Worm (Caenorhabditis elegans) whole organism, midembryonic: Measurements from ENCODE around the gene nlp-2.

Experiments used
- T22C8.4 ChIP-seq: fragments of 200-800 bp; sonication (Bioruptor generic); IDR thresholded peaks from 2 replicates; pipeline ENCODE4 v1.3.6; 2022; ENCODE audit warnings: missing genetic modification characterization, missing compliant biosample characterization
- cog-1 ChIP-seq: sonication (generic microtip); optimal IDR thresholded peaks from 2 replicates; lab custom pipeline; 2016; ENCODE audit warnings: missing genetic modification characterization, missing compliant biosample characterization
- flt-1 ChIP-seq: fragments of 200-800 bp; sonication (Bioruptor generic); IDR thresholded peaks from 2 replicates; pipeline ENCODE4 v1.3.6; 2022; ENCODE audit warnings: missing genetic modification characterization, missing compliant biosample characterization
- klf-2 ChIP-seq: fragments of 200-800 bp; sonication (Bioruptor generic); conservative IDR thresholded peaks from 2 replicates; pipeline ENCODE4 v1.3.6; 2022; ENCODE audit warnings: missing genetic modification reagents, missing genetic modification characterization, missing compliant biosample characterization
- med-1 ChIP-seq: sonication (generic microtip); optimal IDR thresholded peaks from 2 replicates; lab custom pipeline; 2017; ENCODE audit warnings: missing genetic modification characterization, mild to moderate bottlenecking, missing compliant biosample characterization, antibody characterized with exemption, missing genetic modification reagents; ENCODE audit not compliant: insufficient read depth
- ref-1 ChIP-seq: fragments of 200-800 bp; sonication (Bioruptor generic); conservative IDR thresholded peaks from 2 replicates; pipeline ENCODE4 v1.3.6; 2022; ENCODE audit warnings: missing genetic modification reagents, missing genetic modification characterization, missing compliant biosample characterization
- tab-1 ChIP-seq: fragments of 200-800 bp; sonication (Bioruptor generic); IDR thresholded peaks from 2 replicates; pipeline ENCODE4 v1.3.6; 2022; ENCODE audit warnings: missing genetic modification characterization, missing compliant biosample characterization
- ztf-23 ChIP-seq: fragments of 200-800 bp; sonication (Bioruptor generic); IDR thresholded peaks from 2 replicates; pipeline ENCODE4 v1.3.6; 2022; ENCODE audit warnings: missing genetic modification reagents, missing genetic modification characterization, missing compliant biosample characterization
- ztf-29 ChIP-seq: fragments of 200-800 bp; sonication (Bioruptor generic); IDR thresholded peaks from 2 replicates; pipeline ENCODE4 v1.3.6; 2022; ENCODE audit warnings: missing genetic modification reagents, missing genetic modification characterization, missing compliant biosample characterization

The nlp-2 gene

DNA sequence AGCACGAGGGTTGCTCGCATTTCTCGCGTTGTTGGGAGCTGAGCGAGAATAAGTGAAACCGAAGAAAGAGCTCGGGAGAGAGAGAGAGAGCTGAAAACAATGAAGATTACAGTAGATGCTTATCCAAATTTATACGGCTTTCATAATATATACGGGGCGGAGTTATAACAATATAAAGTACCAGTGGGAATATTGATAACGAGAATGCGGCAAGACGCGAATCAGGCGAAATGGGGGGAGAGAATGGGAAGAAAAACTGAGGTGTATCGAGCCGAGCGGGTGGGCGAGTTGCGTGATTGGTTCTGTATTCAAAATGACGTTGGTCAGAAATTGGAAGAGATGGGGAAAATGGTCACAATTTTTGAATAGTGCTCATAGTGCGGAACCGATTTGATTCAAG, at the start of gene nlp-2:
TSS of gene nlp-2 (minus strand) at position 101 of the 400 bp plus-strand sequence.
- TF ChIP-seq ref-1 (GFP tag; lab: Robert Waterston, UW) (no peak), med-1 (GFP tag; lab: Kevin White, UChicago) (no peak), ztf-23 (GFP tag; lab: Robert Waterston, UW) (no peak), tab-1 (GFP tag; lab: Robert Waterston, UW) (no peak), ztf-29 (GFP tag; lab: Robert Waterston, UW) (no peak), klf-2 (no peak), cog-1 (tag; lab: Kevin White, UChicago) (no peak)

DNA sequence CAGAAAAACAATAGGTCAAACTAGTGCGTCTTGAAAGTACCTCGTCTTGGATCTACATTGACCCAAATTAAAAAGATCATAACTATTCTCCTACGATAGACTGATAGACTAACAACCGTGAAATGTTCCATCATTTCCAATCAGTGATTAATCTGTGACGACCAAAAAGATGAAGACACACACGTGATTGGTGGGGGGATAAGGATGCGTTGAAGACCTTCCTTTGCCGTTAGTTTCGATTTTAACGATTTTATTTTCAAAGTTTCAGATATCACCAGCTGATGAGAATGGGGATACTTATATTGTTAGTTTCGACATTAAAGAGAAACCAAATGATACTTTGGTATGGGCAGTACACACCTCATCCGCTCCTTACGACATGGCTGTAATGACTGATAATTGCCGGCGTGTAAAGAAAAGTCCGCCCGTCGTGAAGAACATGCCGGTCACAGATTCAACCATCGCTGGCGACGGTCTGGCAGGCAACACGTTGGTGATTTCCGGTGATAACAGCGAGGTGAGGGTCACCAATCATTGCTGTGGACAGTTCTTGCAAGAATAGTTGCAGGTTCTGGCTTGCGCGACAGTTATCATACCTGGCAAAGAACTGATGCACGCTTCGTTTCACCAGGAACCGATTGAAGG, 42.5 kb upstream of the nlp-2 start:
- TF ChIP-seq cog-1 (tag; lab: Kevin White, UChicago) (no peak), flt-1 (GFP tag; lab: Robert Waterston, UW) (no peak)

DNA sequence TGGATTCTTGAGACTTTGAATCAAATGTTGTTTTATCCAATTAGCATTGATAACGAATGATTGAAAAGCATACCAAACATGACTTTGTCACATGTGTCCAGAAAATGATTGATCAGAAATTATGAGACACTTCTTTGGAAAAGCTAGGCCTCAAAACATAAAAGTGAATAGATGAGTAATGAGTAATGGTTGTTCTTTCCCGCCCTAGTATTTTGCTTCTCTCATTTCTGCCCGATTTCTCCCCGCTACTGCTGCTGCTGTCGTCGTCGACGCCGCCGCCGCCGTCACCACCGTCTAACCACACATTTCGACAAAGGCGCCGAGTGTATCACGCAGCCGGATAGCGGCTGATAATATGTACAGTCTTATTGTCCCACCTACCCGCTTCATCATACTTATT, 40.9 kb upstream of the nlp-2 start, which contains the start of gene F47G3.1:
TSS of gene F47G3.1 (plus strand) at position 301 of the 400 bp plus-strand sequence.
- TF ChIP-seq cog-1 (tag; lab: Kevin White, UChicago) (no peak), ztf-29 (GFP tag; lab: Robert Waterston, UW) (no peak), flt-1 (GFP tag; lab: Robert Waterston, UW) (no peak), T22C8.4 (no peak), ztf-23 (GFP tag; lab: Robert Waterston, UW) (no peak), tab-1 (GFP tag; lab: Robert Waterston, UW) (no peak), ref-1 (GFP tag; lab: Robert Waterston, UW) (no peak), klf-2 (no peak), med-1 (GFP tag; lab: Kevin White, UChicago) (no peak)

DNA sequence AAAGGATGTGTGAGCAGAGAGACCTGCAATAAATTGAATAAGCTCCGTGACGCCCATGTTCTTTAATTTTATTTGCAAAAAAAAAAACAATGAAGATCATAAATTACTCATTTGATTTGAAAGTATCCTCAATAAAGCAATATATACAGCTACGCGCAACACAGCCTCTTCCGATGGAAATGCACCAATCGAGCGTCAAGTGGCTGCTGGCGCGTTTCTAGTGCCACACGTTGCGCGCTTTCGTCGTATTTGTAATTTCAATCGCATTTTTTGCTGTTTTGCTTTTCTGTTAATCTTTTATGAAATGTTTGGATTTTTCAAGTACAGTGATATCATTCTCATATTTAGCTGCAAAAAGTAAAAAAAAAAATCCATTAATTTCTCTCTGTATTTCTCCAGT, 37.7 kb upstream of the nlp-2 start:
- TF ChIP-seq flt-1 (GFP tag; lab: Robert Waterston, UW) (no peak), cog-1 (tag; lab: Kevin White, UChicago) (no peak), med-1 (GFP tag; lab: Kevin White, UChicago) (no peak), ref-1 (GFP tag; lab: Robert Waterston, UW) (no peak), klf-2 (no peak), T22C8.4 (no peak), ztf-29 (GFP tag; lab: Robert Waterston, UW) (no peak), ztf-23 (GFP tag; lab: Robert Waterston, UW) (no peak), tab-1 (GFP tag; lab: Robert Waterston, UW) (no peak)

DNA sequence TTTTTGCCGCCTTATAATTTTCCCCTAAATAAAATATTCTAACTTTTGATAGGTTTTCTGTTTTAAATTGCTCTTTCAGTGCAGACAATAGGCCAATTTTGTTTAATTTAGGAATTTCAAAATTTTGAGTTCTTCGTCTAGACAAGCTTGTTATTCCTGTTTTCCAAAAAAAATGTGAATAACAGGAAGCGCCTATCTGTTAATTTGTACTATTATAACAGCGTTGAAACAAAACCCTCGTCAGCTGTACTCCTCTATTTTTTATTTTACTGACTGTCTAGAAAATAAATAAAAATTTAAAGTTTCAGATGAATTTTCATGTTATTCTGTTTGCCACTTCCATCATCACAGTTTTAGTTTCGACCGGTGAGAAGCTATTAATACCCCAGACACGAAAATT, 36.7 kb upstream of the nlp-2 start, which contains the start of gene F47G3.4:
TSS of gene F47G3.4 (plus strand) at position 301 of the 400 bp plus-strand sequence.
- no peak for TF ChIP-seq flt-1 (GFP tag; lab: Robert Waterston, UW)
- TF ChIP-seq tab-1 (GFP tag; lab: Robert Waterston, UW), result no peak
- TF ChIP-seq klf-2, result no peak
- no peak for TF ChIP-seq ref-1 (GFP tag; lab: Robert Waterston, UW)
- TF ChIP-seq ztf-23 (GFP tag; lab: Robert Waterston, UW), result no peak
- no peak for TF ChIP-seq T22C8.4
- no peak for TF ChIP-seq med-1 (GFP tag; lab: Kevin White, UChicago)
- no peak for TF ChIP-seq cog-1 (tag; lab: Kevin White, UChicago)
- no peak for TF ChIP-seq ztf-29 (GFP tag; lab: Robert Waterston, UW)

DNA sequence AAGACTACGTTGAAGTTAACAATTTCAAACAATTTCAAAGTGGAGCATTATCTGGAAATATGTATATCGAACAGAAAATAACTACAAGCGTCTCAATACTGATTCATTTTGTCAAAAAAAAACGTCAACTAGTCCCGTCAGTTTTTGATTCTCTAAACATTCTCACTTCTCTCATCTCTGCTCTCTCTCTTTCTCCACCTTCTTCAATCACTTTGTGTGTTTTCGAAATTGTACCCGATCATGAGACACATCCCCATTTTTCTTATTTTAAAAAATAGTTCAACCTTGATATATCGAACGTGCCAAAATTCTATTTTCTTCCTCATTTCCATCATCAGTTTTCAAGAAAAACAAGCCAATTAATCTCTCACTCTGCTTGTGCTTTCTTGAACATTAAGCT, 36.3 kb upstream of the nlp-2 start:
- TF ChIP-seq ztf-29 (GFP tag; lab: Robert Waterston, UW), result no peak
- no peak for TF ChIP-seq klf-2
- no peak for TF ChIP-seq tab-1 (GFP tag; lab: Robert Waterston, UW)
- no peak for TF ChIP-seq ztf-23 (GFP tag; lab: Robert Waterston, UW)
- no peak for TF ChIP-seq flt-1 (GFP tag; lab: Robert Waterston, UW)
- no peak for TF ChIP-seq med-1 (GFP tag; lab: Kevin White, UChicago)
- no peak for TF ChIP-seq ref-1 (GFP tag; lab: Robert Waterston, UW)
- TF ChIP-seq T22C8.4, result no peak
- no peak for TF ChIP-seq cog-1 (tag; lab: Kevin White, UChicago)

DNA sequence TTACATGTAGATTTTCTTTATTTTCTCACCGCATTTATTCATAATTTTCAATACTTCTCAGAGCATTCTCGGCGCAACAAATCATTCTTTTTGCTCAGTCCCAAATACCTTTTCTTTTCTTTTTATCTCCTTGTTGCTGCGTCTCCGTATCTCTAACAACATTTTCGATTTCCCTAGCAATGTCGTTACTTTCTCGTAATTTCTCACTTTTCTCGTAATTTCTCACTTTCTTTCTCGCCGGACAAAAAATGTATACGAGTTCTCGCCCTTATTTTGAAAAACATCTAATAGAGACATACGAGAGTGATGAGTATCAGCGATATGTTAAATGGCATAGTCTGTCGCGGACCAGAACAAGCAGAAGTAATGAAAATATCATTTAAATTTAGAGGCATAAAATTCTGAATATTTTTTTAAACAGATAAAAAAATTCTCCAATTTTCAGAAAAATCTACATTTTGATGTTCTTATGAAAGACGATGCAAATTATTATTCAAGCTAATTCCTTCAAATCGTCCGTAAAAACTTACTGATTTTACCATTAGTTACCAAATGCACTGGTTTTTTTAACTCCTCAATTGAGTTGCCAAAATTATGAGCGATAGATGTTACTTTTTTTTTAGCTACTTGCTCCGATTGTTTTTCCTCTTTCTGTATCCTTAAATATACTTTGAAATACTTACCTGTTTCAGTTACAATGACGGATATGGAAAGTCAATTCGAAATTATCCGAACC, 30.9 kb upstream of the nlp-2 start, which contains the start of gene F47G3.3:
TSS of gene F47G3.3 (plus strand) at position 686 of the 736 bp plus-strand sequence.
- TF ChIP-seq ztf-29 (GFP tag; lab: Robert Waterston, UW) (no peak), flt-1 (GFP tag; lab: Robert Waterston, UW) (no peak), tab-1 (GFP tag; lab: Robert Waterston, UW) (no peak), ztf-23 (GFP tag; lab: Robert Waterston, UW) (no peak)

DNA sequence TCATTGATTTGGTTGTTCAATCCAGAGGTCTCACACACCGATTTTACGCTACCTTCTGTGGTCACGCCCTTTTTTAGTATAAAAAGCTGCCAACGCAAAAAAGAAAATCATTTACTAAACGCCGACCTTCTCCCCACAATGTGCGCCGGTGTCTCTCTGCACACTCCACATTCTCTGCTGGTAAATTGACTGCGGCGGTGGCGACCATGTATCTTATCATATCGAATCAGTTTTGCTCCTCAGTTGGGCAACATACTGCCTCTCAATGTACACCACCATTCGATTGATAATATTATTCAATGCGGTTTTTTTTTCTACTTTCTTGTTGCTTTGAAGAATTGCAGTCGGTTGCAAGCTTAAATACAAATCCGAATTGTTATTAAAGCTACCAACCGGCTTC, 27.6 kb upstream of the nlp-2 start:
- TF ChIP-seq ztf-29 (GFP tag; lab: Robert Waterston, UW) (no peak), ref-1 (GFP tag; lab: Robert Waterston, UW) (no peak), tab-1 (GFP tag; lab: Robert Waterston, UW) (no peak), cog-1 (tag; lab: Kevin White, UChicago) (no peak), T22C8.4 (no peak), med-1 (GFP tag; lab: Kevin White, UChicago) (no peak), flt-1 (GFP tag; lab: Robert Waterston, UW) (no peak), ztf-23 (GFP tag; lab: Robert Waterston, UW) (no peak), klf-2 (no peak)

DNA sequence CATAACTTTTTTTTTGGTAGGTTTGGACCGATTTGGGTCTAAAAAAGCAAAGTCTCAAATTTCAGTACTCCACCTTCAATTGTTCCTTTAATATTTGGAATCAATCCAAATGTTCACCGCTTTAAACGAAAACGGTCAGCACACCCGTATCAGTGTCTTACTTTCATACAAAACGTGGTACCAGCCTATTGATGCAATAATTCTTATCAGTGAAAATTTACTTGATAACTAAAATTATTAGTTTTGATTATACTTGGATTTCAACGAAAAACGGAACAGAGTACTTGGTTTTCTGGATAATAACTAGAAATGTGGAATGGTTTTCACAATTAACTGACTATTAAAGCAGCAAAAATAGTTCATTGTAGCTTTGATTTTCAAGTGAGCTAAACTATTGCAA, 26.1 kb upstream of the nlp-2 start:
- TF ChIP-seq med-1 (GFP tag; lab: Kevin White, UChicago) (no peak), cog-1 (tag; lab: Kevin White, UChicago) (no peak), ztf-23 (GFP tag; lab: Robert Waterston, UW) (no peak), klf-2 (no peak), ztf-29 (GFP tag; lab: Robert Waterston, UW) (no peak), T22C8.4 (no peak), flt-1 (GFP tag; lab: Robert Waterston, UW) (no peak), tab-1 (GFP tag; lab: Robert Waterston, UW) (no peak), ref-1 (GFP tag; lab: Robert Waterston, UW) (no peak)
